Fruit fly (Drosophila melanogaster): ENCODE measurements around the gene AstC-R1.

DNA sequence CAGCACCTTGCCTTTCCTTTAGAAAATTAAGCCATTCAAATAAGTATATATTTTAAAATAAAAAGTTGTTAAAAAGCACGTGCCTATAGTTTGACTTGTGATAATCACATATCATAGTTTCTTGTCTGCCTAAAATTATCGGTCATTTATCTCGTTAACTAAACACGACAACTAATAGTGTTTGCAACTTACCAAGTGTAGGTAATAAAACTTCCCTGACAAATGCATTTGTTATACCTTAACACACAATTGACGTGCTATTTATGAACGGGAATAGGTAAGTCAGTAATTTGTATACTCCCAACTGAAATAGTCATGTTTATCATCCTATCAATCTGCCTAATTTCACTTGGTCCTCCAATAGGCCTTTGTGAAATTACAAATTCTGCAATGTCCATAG lies 43.1 kb downstream of the AstC-R1 start, which contains the start of gene CG18234:
- TF ChIP-seq pan (optimal IDR thresholded peaks at IDR 0.05) (no peak), OdsH (GFP tag; optimal IDR thresholded peaks at IDR 0.05) (no peak), Dfd (GFP tag; optimal IDR thresholded peaks at IDR 0.05) (no peak), usp (GFP tag; optimal IDR thresholded peaks at IDR 0.05) (no peak), Rel (GFP tag; optimal IDR thresholded peaks at IDR 0.05) (no peak), Rel (tag; optimal IDR thresholded peaks at IDR 0.05) (no peak), N (GFP tag; optimal IDR thresholded peaks at IDR 0.05) (no peak)

All from whole organism, wandering third instar larva.